Worm (Caenorhabditis elegans) whole organism, midembryonic: ENCODE results near the gene clc-6.

ENCODE experiments used
- T22C8.4 ChIP-seq: fragments of 200-800 bp; sonication (Bioruptor generic); IDR thresholded peaks from 2 replicates; pipeline ENCODE4 v1.3.6; 2022; ENCODE audit warnings: missing genetic modification characterization, missing compliant biosample characterization
- cog-1 ChIP-seq: sonication (generic microtip); optimal IDR thresholded peaks from 2 replicates; lab custom pipeline; 2016; ENCODE audit warnings: missing genetic modification characterization, missing compliant biosample characterization
- flt-1 ChIP-seq: fragments of 200-800 bp; sonication (Bioruptor generic); IDR thresholded peaks from 2 replicates; pipeline ENCODE4 v1.3.6; 2022; ENCODE audit warnings: missing genetic modification characterization, missing compliant biosample characterization
- klf-2 ChIP-seq: fragments of 200-800 bp; sonication (Bioruptor generic); conservative IDR thresholded peaks from 2 replicates; pipeline ENCODE4 v1.3.6; 2022; ENCODE audit warnings: missing genetic modification reagents, missing genetic modification characterization, missing compliant biosample characterization
- med-1 ChIP-seq: sonication (generic microtip); optimal IDR thresholded peaks from 2 replicates; lab custom pipeline; 2017; ENCODE audit warnings: missing genetic modification characterization, mild to moderate bottlenecking, missing compliant biosample characterization, antibody characterized with exemption, missing genetic modification reagents; ENCODE audit not compliant: insufficient read depth
- ref-1 ChIP-seq: fragments of 200-800 bp; sonication (Bioruptor generic); conservative IDR thresholded peaks from 2 replicates; pipeline ENCODE4 v1.3.6; 2022; ENCODE audit warnings: missing genetic modification reagents, missing genetic modification characterization, missing compliant biosample characterization
- tab-1 ChIP-seq: fragments of 200-800 bp; sonication (Bioruptor generic); IDR thresholded peaks from 2 replicates; pipeline ENCODE4 v1.3.6; 2022; ENCODE audit warnings: missing genetic modification characterization, missing compliant biosample characterization
- ztf-23 ChIP-seq: fragments of 200-800 bp; sonication (Bioruptor generic); IDR thresholded peaks from 2 replicates; pipeline ENCODE4 v1.3.6; 2022; ENCODE audit warnings: missing genetic modification reagents, missing genetic modification characterization, missing compliant biosample characterization
- ztf-29 ChIP-seq: fragments of 200-800 bp; sonication (Bioruptor generic); IDR thresholded peaks from 2 replicates; pipeline ENCODE4 v1.3.6; 2022; ENCODE audit warnings: missing genetic modification reagents, missing genetic modification characterization, missing compliant biosample characterization

The clc-6 gene

DNA sequence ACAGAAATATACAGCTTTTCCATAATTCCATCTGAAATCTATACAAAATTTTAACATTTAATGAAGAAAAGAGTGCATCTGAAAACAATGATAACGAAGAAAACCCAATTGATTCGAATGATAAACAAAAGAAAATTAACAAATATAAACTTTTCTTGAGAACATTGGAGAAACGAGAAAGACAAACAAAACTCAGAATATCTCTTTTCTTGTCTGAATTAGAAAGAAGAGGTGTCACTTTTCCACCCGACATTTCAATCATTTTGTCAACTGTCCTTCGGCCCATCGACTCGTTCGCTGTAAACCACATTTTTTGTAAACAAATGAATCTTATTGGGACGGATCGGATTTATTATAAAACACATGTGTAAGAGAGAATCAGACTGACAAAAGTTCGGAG is 30.0 kb upstream of the clc-6 start, which contains the start of gene bgal-1:
bgal-1 (minus strand) TSS at position 38 of the 400 bp plus-strand sequence.
- no peak for TF ChIP-seq flt-1 (GFP tag; lab: Robert Waterston, UW)
- no peak for TF ChIP-seq med-1 (GFP tag; lab: Kevin White, UChicago)
- no peak for TF ChIP-seq ztf-23
- no peak for TF ChIP-seq klf-2 (GFP tag; lab: Robert Waterston, UW)
- TF ChIP-seq T22C8.4 (GFP tag; lab: Robert Waterston, UW): no peak
- TF ChIP-seq tab-1 (GFP tag; lab: Robert Waterston, UW): no peak
- TF ChIP-seq ref-1 (GFP tag; lab: Robert Waterston, UW): no peak
- TF ChIP-seq cog-1 (tag; lab: Kevin White, UChicago): no peak
- TF ChIP-seq ztf-29 (GFP tag; lab: Robert Waterston, UW): no peak

DNA sequence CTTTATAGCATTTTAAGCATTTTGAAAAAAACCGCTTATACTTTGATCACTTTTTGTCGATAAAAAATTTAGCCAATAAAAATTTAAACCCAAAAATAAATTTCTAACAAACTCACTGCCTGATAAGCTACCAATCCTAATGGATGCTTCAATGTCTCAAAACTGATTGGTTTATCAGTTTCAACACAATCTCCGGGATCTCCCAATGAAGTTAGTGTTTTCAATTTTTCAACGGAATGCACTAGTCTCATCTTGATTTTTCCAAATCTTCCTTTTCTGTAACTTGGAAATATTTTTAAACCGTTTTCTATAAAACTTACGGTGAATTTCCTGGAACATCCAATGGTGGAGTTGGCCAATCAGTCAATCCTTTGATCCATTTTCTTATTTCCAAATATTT is 27.7 kb upstream of the clc-6 start:
- no peak for TF ChIP-seq klf-2 (GFP tag; lab: Robert Waterston, UW)
- TF ChIP-seq ztf-23: no peak

DNA sequence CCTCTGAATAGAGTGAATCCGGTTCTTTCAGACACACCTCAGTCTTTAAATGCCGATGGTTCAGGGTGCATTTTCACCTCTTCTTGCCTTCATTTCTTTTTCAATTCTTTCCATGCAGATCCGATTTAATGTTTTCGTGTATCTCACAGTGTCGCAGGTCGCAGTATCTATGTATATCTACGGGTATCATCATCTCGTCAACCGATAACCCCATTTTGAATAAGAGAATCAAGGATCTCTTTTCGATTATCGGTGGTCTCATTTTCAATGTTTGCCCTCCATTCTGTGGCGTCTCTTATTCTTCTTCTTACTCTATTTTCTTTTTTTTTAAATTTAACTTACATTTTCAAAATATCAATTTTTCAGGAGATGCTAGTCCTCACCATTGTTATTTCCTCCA is 24.9 kb upstream of the clc-6 start, which contains the start of gene T19B10.2:
T19B10.2 (plus strand) TSS at position 367 of the 400 bp plus-strand sequence.
- no peak for TF ChIP-seq ztf-29 (GFP tag; lab: Robert Waterston, UW)
- TF ChIP-seq med-1 (GFP tag; lab: Kevin White, UChicago): no peak
- no peak for TF ChIP-seq ztf-23
- no peak for TF ChIP-seq T22C8.4 (GFP tag; lab: Robert Waterston, UW)
- no peak for TF ChIP-seq klf-2 (GFP tag; lab: Robert Waterston, UW)
- TF ChIP-seq ref-1 (GFP tag; lab: Robert Waterston, UW): no peak
- no peak for TF ChIP-seq flt-1 (GFP tag; lab: Robert Waterston, UW)
- no peak for TF ChIP-seq cog-1 (tag; lab: Kevin White, UChicago)
- no peak for TF ChIP-seq tab-1 (GFP tag; lab: Robert Waterston, UW)

DNA sequence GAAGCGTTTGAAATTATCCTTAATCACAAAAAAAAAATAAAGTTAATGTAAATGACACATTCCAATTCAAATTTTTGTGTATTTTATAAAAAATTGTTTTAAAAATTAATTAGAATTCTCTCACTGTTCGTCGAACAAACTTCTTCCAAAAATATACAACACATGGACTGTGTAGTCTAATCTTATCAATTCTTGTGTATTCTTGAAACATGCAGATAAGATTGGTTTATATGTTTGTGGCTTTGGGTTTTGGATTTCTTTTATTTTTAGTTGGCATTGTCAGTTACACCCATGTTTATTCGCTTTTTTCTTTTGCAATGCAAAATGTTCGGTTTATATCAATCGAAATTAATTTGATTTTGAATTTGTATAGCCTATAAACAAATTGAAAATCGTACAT is 24.4 kb upstream of the clc-6 start:
- TF ChIP-seq ref-1 (GFP tag; lab: Robert Waterston, UW) (no peak), ztf-29 (GFP tag; lab: Robert Waterston, UW) (no peak), ztf-23 (no peak), med-1 (GFP tag; lab: Kevin White, UChicago) (no peak), klf-2 (GFP tag; lab: Robert Waterston, UW) (no peak), flt-1 (GFP tag; lab: Robert Waterston, UW) (no peak), T22C8.4 (GFP tag; lab: Robert Waterston, UW) (no peak), tab-1 (GFP tag; lab: Robert Waterston, UW) (no peak), cog-1 (tag; lab: Kevin White, UChicago) (no peak)

DNA sequence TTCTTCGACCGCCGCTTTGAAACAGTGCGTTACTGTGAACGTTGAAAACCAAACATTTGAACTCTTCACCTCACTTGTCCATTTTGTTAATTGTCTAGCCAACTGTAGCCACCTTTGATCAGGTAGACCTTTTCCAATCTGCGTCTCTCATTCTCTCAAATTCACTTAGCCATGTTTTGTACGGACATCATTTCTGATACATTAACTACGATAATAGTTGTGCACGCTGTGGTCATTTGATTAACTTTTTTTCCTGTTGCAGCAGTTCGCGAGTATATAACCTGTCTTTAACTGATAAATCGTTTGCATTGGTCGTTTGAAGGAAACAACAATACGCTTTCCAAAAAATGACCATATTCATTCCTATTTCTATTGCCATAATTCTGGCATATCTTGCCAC is 21.4 kb upstream of the clc-6 start, which contains the start of gene cyp-29A2:
cyp-29A2 (plus strand) TSS at position 190 of the 400 bp plus-strand sequence.
- TF ChIP-seq klf-2 (GFP tag; lab: Robert Waterston, UW) (no peak), ztf-29 (GFP tag; lab: Robert Waterston, UW) (no peak), T22C8.4 (GFP tag; lab: Robert Waterston, UW) (no peak), ref-1 (GFP tag; lab: Robert Waterston, UW) (no peak), med-1 (GFP tag; lab: Kevin White, UChicago) (no peak), tab-1 (GFP tag; lab: Robert Waterston, UW) (no peak), ztf-23 (no peak), flt-1 (GFP tag; lab: Robert Waterston, UW) (no peak), cog-1 (tag; lab: Kevin White, UChicago) (no peak)

DNA sequence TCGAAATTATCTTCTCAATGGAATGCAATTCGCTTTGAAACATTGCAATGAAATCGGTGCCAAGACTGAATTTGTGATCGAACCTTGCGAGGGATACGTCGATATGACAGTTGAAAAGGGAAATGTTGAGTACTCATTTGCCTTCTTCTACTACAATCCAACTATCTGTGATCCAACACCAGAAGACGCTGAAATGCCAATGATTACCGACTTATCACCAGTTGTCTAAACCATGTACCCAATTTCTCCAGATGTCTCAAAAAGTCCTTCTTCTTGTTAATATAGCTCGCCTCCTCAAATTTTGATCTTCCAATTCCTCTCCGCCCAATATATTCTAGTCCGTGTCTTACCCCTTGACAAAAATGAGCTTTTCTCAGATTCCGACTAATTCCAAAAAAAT is 20.1 kb upstream of the clc-6 start:
- TF ChIP-seq tab-1 (GFP tag; lab: Robert Waterston, UW): no peak
- TF ChIP-seq T22C8.4 (GFP tag; lab: Robert Waterston, UW): no peak
- TF ChIP-seq ref-1 (GFP tag; lab: Robert Waterston, UW): no peak
- no peak for TF ChIP-seq cog-1 (tag; lab: Kevin White, UChicago)
- no peak for TF ChIP-seq ztf-29 (GFP tag; lab: Robert Waterston, UW)
- TF ChIP-seq ztf-23: no peak
- no peak for TF ChIP-seq klf-2 (GFP tag; lab: Robert Waterston, UW)
- no peak for TF ChIP-seq med-1 (GFP tag; lab: Kevin White, UChicago)
- TF ChIP-seq flt-1 (GFP tag; lab: Robert Waterston, UW): no peak

- TF ChIP-seq cog-1 (tag; lab: Kevin White, UChicago) (no peak), flt-1 (GFP tag; lab: Robert Waterston, UW) (no peak), ref-1 (GFP tag; lab: Robert Waterston, UW) (no peak), ztf-29 (GFP tag; lab: Robert Waterston, UW) (no peak), ztf-23 (no peak), med-1 (GFP tag; lab: Kevin White, UChicago) (no peak), tab-1 (GFP tag; lab: Robert Waterston, UW) (no peak), klf-2 (GFP tag; lab: Robert Waterston, UW) (no peak)
Observed at ce11 chrV:11214569-11214968, 18.6 kb upstream of the clc-6 start.

DNA sequence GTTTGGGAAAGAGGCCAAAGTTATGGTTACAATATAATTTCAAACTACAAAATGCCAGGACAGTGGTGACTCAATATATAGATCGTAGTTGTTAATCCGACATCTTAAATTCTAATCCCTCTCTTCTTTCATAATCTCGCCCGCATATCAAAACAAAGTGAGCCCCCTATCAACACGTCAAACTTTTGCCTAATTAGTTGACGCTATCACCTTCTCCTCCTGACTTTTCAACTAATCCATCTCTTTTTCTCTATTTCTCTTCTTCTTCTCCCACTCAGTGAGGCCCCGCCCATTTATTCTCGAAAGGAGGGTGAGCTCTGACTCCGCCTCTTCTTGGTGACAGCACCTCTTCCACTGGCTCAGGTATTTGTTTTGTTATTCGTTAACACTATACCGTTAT is 15.3 kb upstream of the clc-6 start:
- TF ChIP-seq T22C8.4 (GFP tag; lab: Robert Waterston, UW) (no peak), med-1 (GFP tag; lab: Kevin White, UChicago) (no peak), ref-1 (GFP tag; lab: Robert Waterston, UW) (no peak), cog-1 (tag; lab: Kevin White, UChicago) (no peak), tab-1 (GFP tag; lab: Robert Waterston, UW) (no peak), flt-1 (GFP tag; lab: Robert Waterston, UW) (no peak), klf-2 (GFP tag; lab: Robert Waterston, UW) (no peak), ztf-23 (no peak), ztf-29 (GFP tag; lab: Robert Waterston, UW) (no peak)

ce11 chrV:11209452-11210188 is 13.6 kb upstream of the clc-6 start:
- TF ChIP-seq ref-1 (GFP tag; lab: Robert Waterston, UW): no peak
